Fruit fly (Drosophila melanogaster) whole organism, prepupa: ENCODE results near the gene CG5080.

Experiments
- CG11902 ChIP-seq: fragments of 200-800 bp; sonication (Bioruptor generic); optimal IDR thresholded peaks from 3 replicates; lab custom pipeline; 2016; ENCODE audit warnings: missing biosample characterization, missing genetic modification characterization
- CG6854 ChIP-seq: fragments of 200-800 bp; sonication (Bioruptor generic); optimal IDR thresholded peaks from 2 replicates; lab custom pipeline; 2017; ENCODE audit warnings: missing biosample characterization, mild to moderate bottlenecking, missing genetic modification characterization
- CG8319 ChIP-seq: fragments of 200-800 bp; sonication (Bioruptor generic); optimal IDR thresholded peaks from 3 replicates; lab custom pipeline; 2016; ENCODE audit warnings: missing biosample characterization, missing genetic modification characterization
- Gug ChIP-seq: fragments of 200-800 bp; sonication (Bioruptor generic); IDR thresholded peaks from 2 replicates; pipeline ENCODE4 v1.3.6; 2022; ENCODE audit warnings: missing biosample characterization, missing genetic modification characterization
- Met ChIP-seq: fragments of 200-800 bp; sonication (Bioruptor generic); optimal IDR thresholded peaks from 3 replicates; lab custom pipeline; 2016; ENCODE audit warnings: missing biosample characterization, missing genetic modification characterization
- Smox ChIP-seq: fragments of 200-800 bp; sonication (Bioruptor generic); optimal IDR thresholded peaks from 3 replicates; lab custom pipeline; 2016; ENCODE audit warnings: missing biosample characterization, missing genetic modification characterization
- acj6 ChIP-seq: fragments of 200-800 bp; sonication (Bioruptor generic); optimal IDR thresholded peaks from 3 replicates; lab custom pipeline; 2016; ENCODE audit warnings: missing biosample characterization, missing genetic modification characterization
- fd59A ChIP-seq: fragments of 200-800 bp; sonication (Bioruptor generic); optimal IDR thresholded peaks from 2 replicates; lab custom pipeline; 2017; ENCODE audit warnings: missing biosample characterization, mild to moderate bottlenecking, missing genetic modification characterization, missing genetic modification reagents
- fkh ChIP-seq: fragments of 200-800 bp; sonication (Bioruptor generic); optimal IDR thresholded peaks from 3 replicates; lab custom pipeline; 2017; ENCODE audit warnings: missing biosample characterization, mild to moderate bottlenecking, missing genetic modification characterization, moderate library complexity

- TF ChIP-seq CG11902 (GFP tag; lab: Kevin White, UChicago) (no peak), fkh (GFP tag; lab: Kevin White, UChicago) (no peak), CG6854 (GFP tag; lab: Kevin White, UChicago) (no peak), Smox (GFP tag; lab: Kevin White, UChicago) (no peak), acj6 (GFP tag; lab: Kevin White, UChicago) (no peak), CG8319 (GFP tag; lab: Kevin White, UChicago) (no peak), fd59A (no peak), Gug (no peak), Met (no peak)
Measured at dm6 chr2L:1127434-1128089, 36.1 kb downstream of the CG5080 start.
